Fruit fly (Drosophila melanogaster) S2 (cell line): ENCODE data around the gene Uch.

Experiments
- CG8478 ChIP-seq: fragments of >200 bp; optimal IDR thresholded peaks from 2 replicates; lab custom pipeline; 2018
- CTCF ChIP-seq, 2 experiments: fragments of >200 bp; optimal IDR thresholded peaks; 2 replicates each; lab custom pipeline; 2018

DNA sequence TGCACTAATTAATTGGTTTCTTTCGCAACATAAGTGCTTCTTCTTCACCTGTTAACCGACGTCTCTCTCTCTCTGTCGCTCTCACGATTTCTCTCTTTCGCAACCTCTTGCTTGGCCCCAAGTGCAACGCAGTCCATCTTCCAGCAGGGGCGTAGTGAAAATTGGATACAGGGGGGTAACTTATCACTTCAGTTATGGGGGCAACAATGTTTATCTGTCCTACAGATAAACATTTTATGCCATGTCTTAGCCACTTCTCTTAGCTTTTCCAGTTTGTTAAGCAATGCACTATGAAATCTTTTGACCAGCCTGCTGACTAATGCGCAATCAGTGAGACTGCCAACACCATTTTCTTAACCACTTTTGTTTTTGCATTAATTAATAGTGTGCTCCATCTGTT, 13.3 kb upstream of the Uch start:
- TF ChIP-seq CG8478 (lab: Kevin White, UChicago) (no peak), CTCF (optimal IDR thresholded peaks at IDR 0.05; lab: Kevin White, UChicago) (no peak)
